Fruit fly (Drosophila melanogaster): ENCODE data around the gene CG31145.

The CG31145 gene

dm6 chr3R:23569195-23569594 lies 100.3 kb downstream of the CG31145 start:
- TF ChIP-seq Ets65A (GFP tag) (peak; percentile 84), dati (GFP tag; IDR thresholded peaks at IDR 0.05) (no peak), Ada2b (GFP tag; IDR thresholded peaks at IDR 0.05) (no peak), CG13296 (GFP tag; optimal IDR thresholded peaks at IDR 0.05) (no peak), Xbp1 (GFP tag; optimal IDR thresholded peaks at IDR 0.05) (no peak), CG2678 (tag; optimal IDR thresholded peaks at IDR 0.05) (no peak)

dm6 chr3R:23557244-23557643 lies 112.2 kb downstream of the CG31145 start, which contains the start of gene beat-IV:
TSS of gene beat-IV (plus strand) at chr3R:23557412.
- TF ChIP-seq ara (GFP tag; IDR thresholded peaks at IDR 0.05) (no peak), CG3163 (GFP tag; optimal IDR thresholded peaks at IDR 0.05) (peak; percentile 8), CG7556 (GFP tag; optimal IDR thresholded peaks at IDR 0.05) (no peak), Deaf1 (tag; optimal IDR thresholded peaks at IDR 0.05) (peak; percentile 94), Trl (optimal IDR thresholded peaks at IDR 0.05) (peak; percentile 5 to 12), Trl (GFP tag; optimal IDR thresholded peaks at IDR 0.05) (no peak), abd-A (tag; optimal IDR thresholded peaks at IDR 0.05) (peak; percentile 50), Jarid2 (GFP tag; optimal IDR thresholded peaks at IDR 0.05) (peak; percentile 56), nmo (GFP tag; optimal IDR thresholded peaks at IDR 0.05) (no peak), ranshi (GFP tag; IDR thresholded peaks at IDR 0.05) (no peak)

dm6 chr3R:23556843-23557242 lies 112.6 kb downstream of the CG31145 start, which contains the start of gene CG10164:
TSS of gene CG10164 (minus strand) at chr3R:23556943.
- TF ChIP-seq chif (GFP tag; optimal IDR thresholded peaks at IDR 0.05) (no peak), CG6854 (GFP tag; optimal IDR thresholded peaks at IDR 0.05) (no peak), wdn (GFP tag; IDR thresholded peaks at IDR 0.05) (no peak), CG12744 (GFP tag; optimal IDR thresholded peaks at IDR 0.05) (no peak), CG11456 (GFP tag; IDR thresholded peaks at IDR 0.05) (no peak), CG6175 (GFP tag; IDR thresholded peaks at IDR 0.05) (no peak), ase (GFP tag; IDR thresholded peaks at IDR 0.05) (no peak), psq (GFP tag; optimal IDR thresholded peaks at IDR 0.05) (no peak), Drgx (GFP tag; IDR thresholded peaks at IDR 0.05) (no peak), Bteb2 (GFP tag; optimal IDR thresholded peaks at IDR 0.05) (no peak), CG17912 (GFP tag; optimal IDR thresholded peaks at IDR 0.05) (no peak), NC2α (GFP tag; optimal IDR thresholded peaks at IDR 0.05) (no peak)

All from whole organism, embryonic.